Fruit fly (Drosophila melanogaster): ENCODE measurements around the gene CG13690.

- TF ChIP-seq Dif (GFP tag; optimal IDR thresholded peaks at IDR 0.05; ENCODE audit: partially characterized antibody) (no peak), usp (GFP tag; optimal IDR thresholded peaks at IDR 0.05) (no peak), ey (GFP tag; optimal IDR thresholded peaks at IDR 0.05) (peak; percentile 75), psq (GFP tag; optimal IDR thresholded peaks at IDR 0.05) (peak; percentile 93), brk (GFP tag; optimal IDR thresholded peaks at IDR 0.05) (peak; percentile 80), OdsH (GFP tag; optimal IDR thresholded peaks at IDR 0.05) (peak; percentile 93), fru (GFP tag; optimal IDR thresholded peaks at IDR 0.05) (peak; percentile 90), jim (GFP tag; optimal IDR thresholded peaks at IDR 0.05) (no peak), pan (optimal IDR thresholded peaks at IDR 0.05) (no peak), lola (GFP tag; optimal IDR thresholded peaks at IDR 0.05) (no peak), Hr78 (GFP tag; optimal IDR thresholded peaks at IDR 0.05) (no peak), foxo (GFP tag; optimal IDR thresholded peaks at IDR 0.05) (peak in 1 of 2 experiments; percentile 93)
Observed at dm6 chr2L:440638-441454, 21.4 kb upstream of the CG13690 start.
